Worm (Caenorhabditis elegans): ENCODE measurements around the gene Y59H11AR.4.

Y59H11AR.4 gene

DNA sequence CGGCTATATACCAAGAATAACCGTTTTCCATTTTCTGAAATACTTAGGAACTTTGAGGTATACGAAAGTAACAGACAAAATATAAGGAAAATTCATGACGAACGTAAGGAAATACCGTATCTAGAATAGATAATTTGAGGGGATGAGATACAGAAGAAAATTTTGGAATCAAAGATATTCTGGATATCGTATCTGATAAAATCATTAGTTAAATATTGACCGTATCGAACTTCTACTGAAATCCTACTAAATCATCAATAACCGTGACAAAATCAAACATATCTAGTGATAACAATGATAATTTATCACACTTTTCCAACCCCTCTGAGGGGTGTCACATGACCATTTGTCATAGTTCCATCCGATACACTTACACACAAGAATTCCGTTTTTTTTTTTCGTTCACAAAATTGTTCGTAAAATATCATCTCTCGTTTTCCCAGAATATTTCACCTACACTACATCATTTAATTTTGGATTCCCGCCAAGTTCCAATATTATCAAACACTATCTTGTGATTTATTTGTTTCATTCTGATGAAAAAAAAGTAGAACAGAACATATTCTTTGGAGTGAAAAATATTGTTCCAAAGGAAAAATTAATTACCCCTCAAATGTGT lies at the start of gene Y59H11AR.4:
Gene Y59H11AR.4 (minus strand): TSS at position 51 of the 619 bp plus-strand sequence.
- no peak for TF ChIP-seq nhr-76 (tag; optimal IDR thresholded peaks at IDR 0.05)
- TF ChIP-seq ama-1 (optimal IDR thresholded peaks at IDR 0.05): no peak
- no peak for TF ChIP-seq R02D3.7 (tag; optimal IDR thresholded peaks at IDR 0.05)
- no peak for TF ChIP-seq sea-2 (GFP tag; optimal IDR thresholded peaks at IDR 0.05)
- no peak for TF ChIP-seq lin-39 (tag; optimal IDR thresholded peaks at IDR 0.05)
- no peak for TF ChIP-seq fkh-2 (tag; optimal IDR thresholded peaks at IDR 0.05)
- no peak for TF ChIP-seq lsy-12 (tag; optimal IDR thresholded peaks at IDR 0.05)
- TF ChIP-seq elt-2 (tag; optimal IDR thresholded peaks at IDR 0.05): no peak
- no peak for TF ChIP-seq daf-12 (tag; optimal IDR thresholded peaks at IDR 0.05)
- TF ChIP-seq nhr-25 (tag; optimal IDR thresholded peaks at IDR 0.05): no peak
- TF ChIP-seq tbx-2 (tag; optimal IDR thresholded peaks at IDR 0.05): no peak

DNA sequence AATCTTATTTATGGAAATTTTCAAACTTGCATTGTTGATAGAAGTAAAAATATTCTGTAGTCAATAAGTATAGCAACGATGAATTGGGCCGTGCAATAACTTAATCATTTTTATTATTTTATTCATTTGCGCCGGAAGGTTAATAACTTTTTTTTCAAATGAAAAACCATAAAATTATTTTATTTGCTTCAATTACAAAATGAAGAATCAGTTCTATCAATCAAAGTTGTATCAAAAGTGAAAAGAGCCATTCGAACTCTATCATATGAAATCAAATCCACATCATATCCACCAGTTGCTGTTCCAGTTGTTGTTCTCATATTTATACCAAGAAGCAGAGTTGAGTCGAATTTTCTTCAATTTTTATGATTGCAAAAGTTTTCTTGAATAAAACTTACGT lies 47.9 kb upstream of the Y59H11AR.4 start, which contains the start of gene cyp-33E1:
Gene cyp-33E1 (minus strand): TSS at position 101 of the 400 bp plus-strand sequence.
- TF ChIP-seq nhr-23 (tag; optimal IDR thresholded peaks at IDR 0.05) (no peak), pha-4 (tag; optimal IDR thresholded peaks at IDR 0.05) (no peak)

DNA sequence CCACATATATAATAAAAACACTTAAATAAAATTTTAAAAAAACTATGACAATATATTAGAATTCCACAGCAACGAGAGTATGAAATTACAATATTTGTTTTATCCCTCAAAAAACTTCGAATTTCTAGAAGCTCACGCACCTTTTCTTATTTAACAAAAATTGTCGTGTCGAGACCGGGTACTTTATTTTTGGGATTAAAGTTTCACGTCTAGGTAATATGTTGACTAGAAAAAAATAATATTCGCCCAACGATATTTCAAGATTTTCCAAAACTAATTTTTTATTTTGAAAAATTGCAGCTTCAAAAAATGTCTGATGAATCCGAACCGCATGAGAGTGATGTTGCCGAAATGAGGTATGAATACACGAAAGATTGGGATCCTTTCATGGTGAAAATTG lies 43.9 kb upstream of the Y59H11AR.4 start, which contains the start of gene C49C8.3:
Gene C49C8.3 (plus strand): TSS at position 301 of the 400 bp plus-strand sequence.
- TF ChIP-seq tbx-2 (tag; optimal IDR thresholded peaks at IDR 0.05) (no peak), pqm-1 (tag; optimal IDR thresholded peaks at IDR 0.05) (no peak), skn-1 (tag; optimal IDR thresholded peaks at IDR 0.05) (no peak), elt-3 (tag; optimal IDR thresholded peaks at IDR 0.05) (no peak), ceh-16 (tag; optimal IDR thresholded peaks at IDR 0.05) (no peak), nhr-25 (tag; optimal IDR thresholded peaks at IDR 0.05) (no peak), nhr-28 (tag; optimal IDR thresholded peaks at IDR 0.05) (no peak), snpc-4 (tag; optimal IDR thresholded peaks at IDR 0.05) (no peak), unc-62 (GFP tag; optimal IDR thresholded peaks at IDR 0.05) (no peak), ztf-4 (tag; optimal IDR thresholded peaks at IDR 0.05) (no peak), nhr-11 (tag; optimal IDR thresholded peaks at IDR 0.05) (no peak), ztf-11 (tag; optimal IDR thresholded peaks at IDR 0.05) (no peak), ceh-82 (tag; optimal IDR thresholded peaks at IDR 0.05) (no peak), pha-4 (tag; optimal IDR thresholded peaks at IDR 0.05) (no peak), sea-2 (GFP tag; optimal IDR thresholded peaks at IDR 0.05) (no peak), R02D3.7 (tag; optimal IDR thresholded peaks at IDR 0.05) (no peak)

DNA sequence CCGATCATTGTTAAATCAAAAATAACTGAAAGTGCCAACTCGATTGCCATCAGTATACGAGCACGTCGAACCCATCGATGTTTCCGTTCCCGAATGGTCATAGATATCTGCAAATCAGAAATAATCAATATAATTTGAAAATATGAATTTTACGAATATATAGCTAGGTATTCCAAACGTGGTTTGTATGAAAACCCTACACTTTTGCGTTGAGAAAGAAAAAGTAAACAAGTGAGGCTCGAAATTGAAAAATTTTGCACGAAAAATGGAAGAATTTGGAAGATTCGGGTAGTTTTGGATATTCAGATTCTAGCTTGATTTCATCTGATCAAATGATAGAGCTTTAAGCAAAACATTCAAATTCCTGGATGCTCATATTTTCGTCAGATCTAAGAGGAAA lies 38.2 kb upstream of the Y59H11AR.4 start, which contains the start of gene F42A9.9:
Gene F42A9.9 (minus strand): TSS at position 101 of the 400 bp plus-strand sequence.
- no peak for TF ChIP-seq ceh-28 (tag; optimal IDR thresholded peaks at IDR 0.05)
- TF ChIP-seq ZK546.5 (tag; optimal IDR thresholded peaks at IDR 0.05): no peak
- no peak for TF ChIP-seq tbx-2 (tag; optimal IDR thresholded peaks at IDR 0.05)
- TF ChIP-seq pqm-1 (tag; optimal IDR thresholded peaks at IDR 0.05): no peak
- no peak for TF ChIP-seq lsy-12 (tag; optimal IDR thresholded peaks at IDR 0.05)
- TF ChIP-seq fos-1 (tag; optimal IDR thresholded peaks at IDR 0.05): no peak
- TF ChIP-seq nhr-12 (tag; optimal IDR thresholded peaks at IDR 0.05): no peak
- no peak for TF ChIP-seq nhr-43 (tag; optimal IDR thresholded peaks at IDR 0.05; ENCODE audit: poor library complexity, severe bottlenecking)
- no peak for TF ChIP-seq nhr-25 (tag; optimal IDR thresholded peaks at IDR 0.05)
- no peak for TF ChIP-seq nhr-11 (tag; optimal IDR thresholded peaks at IDR 0.05)
- TF ChIP-seq lin-39 (tag; optimal IDR thresholded peaks at IDR 0.05): no peak
- no peak for TF ChIP-seq nhr-76 (tag; optimal IDR thresholded peaks at IDR 0.05)
- no peak for TF ChIP-seq snpc-4 (tag; optimal IDR thresholded peaks at IDR 0.05)
- no peak for TF ChIP-seq ceh-16 (tag; optimal IDR thresholded peaks at IDR 0.05)
- no peak for TF ChIP-seq mdl-1 (tag; optimal IDR thresholded peaks at IDR 0.05)
- no peak for TF ChIP-seq egl-27 (tag; optimal IDR thresholded peaks at IDR 0.05)
- TF ChIP-seq elt-3 (tag; optimal IDR thresholded peaks at IDR 0.05): no peak

DNA sequence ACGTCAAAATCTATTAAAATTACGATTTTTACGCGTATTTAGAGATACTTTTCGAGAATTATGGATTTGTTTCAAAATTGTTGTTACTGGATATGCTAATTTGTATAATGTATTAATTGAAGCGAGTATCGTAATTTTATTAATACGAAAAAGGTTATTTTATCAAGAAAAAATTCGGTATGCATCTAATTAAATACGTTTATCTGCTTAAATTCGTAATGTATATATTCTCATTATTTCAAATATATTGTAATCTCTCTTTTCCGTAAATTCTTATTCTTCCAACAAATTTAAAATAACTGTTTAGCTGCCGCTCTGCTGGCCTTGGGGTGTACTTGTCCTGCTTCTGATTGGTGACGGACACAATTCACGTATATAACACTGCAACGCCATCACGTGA lies 30.5 kb upstream of the Y59H11AR.4 start, which contains the start of gene dgk-4:
Gene dgk-4 (plus strand): TSS at position 301 of the 400 bp plus-strand sequence.
- no peak for TF ChIP-seq lin-15B (tag; optimal IDR thresholded peaks at IDR 0.05)
- no peak for TF ChIP-seq nhr-12 (tag; optimal IDR thresholded peaks at IDR 0.05)
- no peak for TF ChIP-seq nhr-23 (tag; optimal IDR thresholded peaks at IDR 0.05)
- no peak for TF ChIP-seq snpc-4 (tag; optimal IDR thresholded peaks at IDR 0.05)
- no peak for TF ChIP-seq unc-62 (GFP tag; optimal IDR thresholded peaks at IDR 0.05)
- TF ChIP-seq nhr-25 (tag; optimal IDR thresholded peaks at IDR 0.05): no peak
- no peak for TF ChIP-seq mml-1 (tag; optimal IDR thresholded peaks at IDR 0.05)
- no peak for TF ChIP-seq fkh-2 (tag; optimal IDR thresholded peaks at IDR 0.05)
- no peak for TF ChIP-seq fos-1 (tag; optimal IDR thresholded peaks at IDR 0.05)
- no peak for TF ChIP-seq skn-1 (tag; optimal IDR thresholded peaks at IDR 0.05)
- no peak for TF ChIP-seq lin-39 (tag; optimal IDR thresholded peaks at IDR 0.05)
- TF ChIP-seq nhr-237 (tag; optimal IDR thresholded peaks at IDR 0.05): no peak
- no peak for TF ChIP-seq R02D3.7 (tag; optimal IDR thresholded peaks at IDR 0.05)
- TF ChIP-seq ceh-82 (tag; optimal IDR thresholded peaks at IDR 0.05): no peak
- no peak for TF ChIP-seq nhr-11 (tag; optimal IDR thresholded peaks at IDR 0.05)
- TF ChIP-seq egl-27 (tag; optimal IDR thresholded peaks at IDR 0.05): no peak
- no peak for TF ChIP-seq pqm-1 (tag; optimal IDR thresholded peaks at IDR 0.05)
